Worm (Caenorhabditis elegans) whole organism, L3 larva: Measurements from ENCODE around the gene tbx-34.

Experiments used
- ceh-9 ChIP-seq: sonication (generic microtip); optimal IDR thresholded peaks from 2 replicates; lab custom pipeline; 2018; ENCODE audit warnings: missing biosample characterization, missing genetic modification characterization
- egl-27 ChIP-seq: sonication (generic microtip); optimal IDR thresholded peaks from 4 replicates; lab custom pipeline; 2017; ENCODE audit warnings: missing biosample characterization, missing genetic modification reagents, missing genetic modification characterization
- elt-2 ChIP-seq: sonication (generic microtip); optimal IDR thresholded peaks from 2 replicates; lab custom pipeline; 2016; ENCODE audit warnings: missing genetic modification reagents, mild to moderate bottlenecking, missing genetic modification characterization, missing compliant biosample characterization
- lin-39 ChIP-seq: fragments of 150-350 bp; optimal IDR thresholded peaks from 2 replicates; lab custom pipeline; 2018; ENCODE audit warnings: missing biosample characterization, missing genetic modification reagents, missing genetic modification characterization
- mml-1 ChIP-seq: fragments of 150-350 bp; sonication (generic microtip); optimal IDR thresholded peaks from 3 replicates; lab custom pipeline; 2014; ENCODE audit warnings: missing biosample characterization, missing genetic modification characterization
- nhr-28 ChIP-seq: fragments of 150-350 bp; optimal IDR thresholded peaks from 2 replicates; lab custom pipeline; 2014; ENCODE audit warnings: missing biosample characterization, missing genetic modification characterization
- nhr-67 ChIP-seq: fragments of 150-350 bp; optimal IDR thresholded peaks from 2 replicates; lab custom pipeline; 2014; ENCODE audit warnings: missing biosample characterization, missing genetic modification characterization
- ztf-4 ChIP-seq: fragments of 150-350 bp; optimal IDR thresholded peaks from 2 replicates; lab custom pipeline; 2014; ENCODE audit warnings: missing biosample characterization, missing genetic modification characterization

DNA sequence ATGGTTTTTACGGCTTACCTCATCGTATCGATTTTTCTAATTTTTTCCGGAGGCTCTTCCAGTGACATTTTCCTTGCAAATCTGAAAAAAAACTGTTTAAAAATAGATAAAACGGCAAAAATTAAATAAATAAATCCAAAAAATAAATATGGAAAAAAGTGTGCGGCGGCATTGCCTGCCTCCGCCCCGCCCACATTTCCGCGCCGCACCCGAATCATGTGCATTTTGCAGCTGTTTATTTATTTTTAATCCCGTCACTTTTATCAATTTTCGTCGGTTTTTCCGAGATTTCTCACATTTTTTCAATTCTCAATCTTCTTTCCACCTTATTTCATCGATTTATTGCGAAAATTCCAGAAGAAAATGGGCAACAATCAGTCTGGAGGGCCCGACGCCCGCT lies 18.7 kb upstream of the tbx-34 start, which contains the start of the genes Y47D3A.14 and aakb-2:
- TF ChIP-seq lin-39 (tag; lab: Kevin White, UChicago) (peak; percentile 19), ztf-4 (tag; lab: Kevin White, UChicago) (no peak), ceh-9 (tag; lab: Kevin White, UChicago) (no peak), nhr-28 (tag; lab: Kevin White, UChicago) (no peak), mml-1 (no peak), nhr-67 (tag; lab: Kevin White, UChicago) (no peak), elt-2 (no peak), egl-27 (tag; lab: Kevin White, UChicago) (no peak)
